1 fruit fly cellular context compared by ENCODE assay signal in the genomic region with DNA sequence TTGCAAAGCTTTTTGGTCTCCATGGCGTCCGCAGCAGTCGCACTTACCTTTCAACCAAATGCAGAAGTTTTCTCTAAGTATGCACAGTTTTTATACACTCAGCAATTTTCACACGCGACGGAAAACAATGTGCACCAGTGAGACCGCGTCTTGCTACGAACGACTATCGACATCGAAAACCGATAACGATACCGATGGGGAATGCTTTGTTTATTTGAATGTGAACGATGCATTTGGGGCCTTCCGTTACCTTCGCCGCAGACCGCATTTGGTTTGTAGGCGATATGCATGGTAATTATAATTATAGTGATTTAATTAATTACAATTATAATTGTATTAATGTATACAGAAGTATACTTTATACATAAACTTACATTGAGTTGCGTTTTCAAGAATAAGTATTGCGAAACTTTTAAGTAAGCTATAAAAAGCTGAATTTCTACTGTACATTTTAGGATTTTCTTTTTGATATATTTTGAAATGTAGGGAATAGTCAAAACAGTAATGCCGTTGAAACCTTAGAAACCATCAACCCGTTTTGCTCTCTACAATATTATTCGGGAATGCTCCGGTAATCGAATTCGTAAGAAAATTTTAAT.
TF ChIP-seq lines count a peak whose summit lies in the region.

A gene (minus strand): TSS at position 161 of the 599 bp plus-strand sequence.
A gene (minus strand): TSS at position 161 of the 599 bp plus-strand sequence.

TF ChIP-seq in whole organism, embryonic, 481 proteins besides CTCF, POLR2A, EP300 and RAD21 (continued from another document):
- TF ChIP-seq Eip74EF (GFP tag; optimal IDR thresholded peaks at IDR 0.05; lab: Kevin White, UChicago): peak in 1 of 2 experiments; percentile 29
- TF ChIP-seq CG1024 (GFP tag; IDR thresholded peaks at IDR 0.05; lab: Robert Waterston, UW): peak; percentile 81
- no peak for TF ChIP-seq pan (optimal IDR thresholded peaks at IDR 0.05; lab: Kevin White, UChicago)
- TF ChIP-seq pan (GFP tag; optimal IDR thresholded peaks at IDR 0.05 in 1 of 2, IDR thresholded peaks at IDR 0.05 in 1 of 2): peak in 1 of 2 experiments; percentile 33
- TF ChIP-seq CG14441 (GFP tag; IDR thresholded peaks at IDR 0.05; lab: Robert Waterston, UW): 0 out of 2 replicates have a peak, but pooled peaks have one; percentile 5
- peak; percentile 38 for TF ChIP-seq sd (tag; optimal IDR thresholded peaks at IDR 0.05; lab: Kevin White, UChicago)
- peak; percentile 4 for TF ChIP-seq dmrt99B (tag; optimal IDR thresholded peaks at IDR 0.05; lab: Kevin White, UChicago)
- no peak for TF ChIP-seq CG5953 (GFP tag; IDR thresholded peaks at IDR 0.05; lab: Robert Waterston, UW)
- TF ChIP-seq CG10267 (tag; optimal IDR thresholded peaks at IDR 0.05; lab: Kevin White, UChicago): peak; percentile 6
- peak; percentile 63 for TF ChIP-seq BEAF-32 (GFP tag; optimal IDR thresholded peaks at IDR 0.05; lab: Kevin White, UChicago)
- TF ChIP-seq Abd-B (GFP tag; optimal IDR thresholded peaks at IDR 0.05; lab: Kevin White, UChicago): peak; percentile 37
- TF ChIP-seq CG4617 (GFP tag; optimal IDR thresholded peaks at IDR 0.05; lab: Kevin White, UChicago; ENCODE audit: borderline replicate concordance): peak; percentile 40
- no peak for TF ChIP-seq ab (GFP tag; optimal IDR thresholded peaks at IDR 0.05; lab: Kevin White, UChicago)
- peak; percentile 36 for TF ChIP-seq CG18599 (GFP tag; optimal IDR thresholded peaks at IDR 0.05; lab: Kevin White, UChicago)
- TF ChIP-seq pzg (GFP tag; optimal IDR thresholded peaks at IDR 0.05; lab: Kevin White, UChicago): peak; percentile 63
- no peak for TF ChIP-seq tap (tag; optimal IDR thresholded peaks at IDR 0.05; lab: Kevin White, UChicago)
- TF ChIP-seq slbo (GFP tag; IDR thresholded peaks at IDR 0.05; lab: Robert Waterston, UW): 0 out of 2 replicates have a peak, but pooled peaks have one; percentile 36
- TF ChIP-seq CG3995 (GFP tag; optimal IDR thresholded peaks at IDR 0.05; lab: Kevin White, UChicago): peak; percentile 54
- peak; percentile 64 for TF ChIP-seq Jarid2 (GFP tag; optimal IDR thresholded peaks at IDR 0.05; lab: Kevin White, UChicago)
- TF ChIP-seq CG17359 (tag; optimal IDR thresholded peaks at IDR 0.05; lab: Kevin White, UChicago): no peak
- no peak for TF ChIP-seq CG8765 (GFP tag; IDR thresholded peaks at IDR 0.05; lab: Robert Waterston, UW)
- peak; percentile 3 for TF ChIP-seq CG17829 (tag; optimal IDR thresholded peaks at IDR 0.05; lab: Kevin White, UChicago)
- peak; percentile 15 for TF ChIP-seq CG31365 (tag; optimal IDR thresholded peaks at IDR 0.05; lab: Kevin White, UChicago)
- TF ChIP-seq CG15514 (GFP tag; optimal IDR thresholded peaks at IDR 0.05; lab: Kevin White, UChicago): peak; percentile 50
- no peak for TF ChIP-seq zfh2 (GFP tag; optimal IDR thresholded peaks at IDR 0.05; lab: Kevin White, UChicago)
- TF ChIP-seq CG9215 (GFP tag; IDR thresholded peaks at IDR 0.05; lab: Robert Waterston, UW): no peak
- peak; percentile 68; the same call in 1 of the 3 replicates for TF ChIP-seq CG34422 (GFP tag; IDR thresholded peaks at IDR 0.05; lab: Robert Waterston, UW)
- TF ChIP-seq bcd (GFP tag; optimal IDR thresholded peaks at IDR 0.05; lab: Kevin White, UChicago): no peak
- peak; percentile 7 for TF ChIP-seq BtbVII (GFP tag; optimal IDR thresholded peaks at IDR 0.05; lab: Kevin White, UChicago)
- TF ChIP-seq CG16813 (GFP tag; IDR thresholded peaks at IDR 0.05; lab: Robert Waterston, UW; ENCODE audit: partially characterized antibody): peak; percentile 57; the same call in 2 of the 3 replicates
- no peak for TF ChIP-seq Bteb2 (GFP tag; optimal IDR thresholded peaks at IDR 0.05; lab: Kevin White, UChicago)
- TF ChIP-seq CG17568 (GFP tag; optimal IDR thresholded peaks at IDR 0.05; lab: Kevin White, UChicago): peak; percentile 19
- peak; percentile 0 for TF ChIP-seq az2 (GFP tag; optimal IDR thresholded peaks at IDR 0.05; lab: Kevin White, UChicago)
- 0 out of 2 replicates have a peak, but pooled peaks have one; percentile 16 for TF ChIP-seq CG3847 (GFP tag; IDR thresholded peaks at IDR 0.05; lab: Robert Waterston, UW)
- peak; percentile 95 for TF ChIP-seq CG30020 (tag; optimal IDR thresholded peaks at IDR 0.05; lab: Kevin White, UChicago)
- TF ChIP-seq CG11456 (GFP tag; IDR thresholded peaks at IDR 0.05; lab: Robert Waterston, UW): peak; percentile 34; the same call in 1 of the 3 replicates
- peak; percentile 33 for TF ChIP-seq phol (tag; optimal IDR thresholded peaks at IDR 0.05; lab: Kevin White, UChicago)
- TF ChIP-seq sug (tag; optimal IDR thresholded peaks at IDR 0.05; lab: Kevin White, UChicago): peak; percentile 20
- TF ChIP-seq Scr (GFP tag; IDR thresholded peaks at IDR 0.05; lab: Robert Waterston, UW; ENCODE audit: partially characterized antibody): peak; percentile 60
- no peak for TF ChIP-seq grau (tag; optimal IDR thresholded peaks at IDR 0.05; lab: Kevin White, UChicago)
- no peak for TF ChIP-seq CG3407 (GFP tag; optimal IDR thresholded peaks at IDR 0.05; lab: Kevin White, UChicago)
- TF ChIP-seq Elba2 (GFP tag; optimal IDR thresholded peaks at IDR 0.05; lab: Kevin White, UChicago): peak; percentile 74
- TF ChIP-seq mirr (GFP tag; optimal IDR thresholded peaks at IDR 0.05; lab: Kevin White, UChicago): peak; percentile 17
- TF ChIP-seq amos (GFP tag; IDR thresholded peaks at IDR 0.05; lab: Robert Waterston, UW; ENCODE audit: partially characterized antibody): peak; percentile 69
- peak; percentile 0 for TF ChIP-seq D19A (tag; optimal IDR thresholded peaks at IDR 0.05; lab: Kevin White, UChicago)
- TF ChIP-seq CG9727 (GFP tag; optimal IDR thresholded peaks at IDR 0.05; lab: Kevin White, UChicago): no peak
- no peak for TF ChIP-seq tll (GFP tag; optimal IDR thresholded peaks at IDR 0.05; lab: Kevin White, UChicago)
- TF ChIP-seq ato (GFP tag; IDR thresholded peaks at IDR 0.05; lab: Robert Waterston, UW; ENCODE audit: partially characterized antibody): peak; percentile 71
- peak; percentile 31 for TF ChIP-seq scrt (GFP tag; optimal IDR thresholded peaks at IDR 0.05; lab: Kevin White, UChicago)
- TF ChIP-seq ttk (GFP tag; IDR thresholded peaks at IDR 0.05; lab: Robert Waterston, UW): no peak
- peak; percentile 62 for TF ChIP-seq CG12155 (GFP tag; optimal IDR thresholded peaks at IDR 0.05; lab: Kevin White, UChicago)
- no peak for TF ChIP-seq Xrp1 (GFP tag; IDR thresholded peaks at IDR 0.05; lab: Robert Waterston, UW)
- TF ChIP-seq tna (GFP tag; IDR thresholded peaks at IDR 0.05; lab: Robert Waterston, UW; ENCODE audit: partially characterized antibody): peak; percentile 54
- no peak for TF ChIP-seq kay (GFP tag; optimal IDR thresholded peaks at IDR 0.05; lab: Kevin White, UChicago)
- TF ChIP-seq dysf (GFP tag; IDR thresholded peaks at IDR 0.05; lab: Robert Waterston, UW): peak; percentile 32; the same call in 1 of the 3 replicates
- peak; percentile 35 for TF ChIP-seq nom (GFP tag; optimal IDR thresholded peaks at IDR 0.05; lab: Kevin White, UChicago)
- peak; percentile 13 for TF ChIP-seq ac (GFP tag; optimal IDR thresholded peaks at IDR 0.05; lab: Kevin White, UChicago)
- TF ChIP-seq MESR4 (GFP tag; optimal IDR thresholded peaks at IDR 0.05; lab: Kevin White, UChicago): peak; percentile 97
- no peak for TF ChIP-seq CG4328 (GFP tag; optimal IDR thresholded peaks at IDR 0.05; lab: Kevin White, UChicago)
- peak; percentile 43 for TF ChIP-seq E2f2 (GFP tag; IDR thresholded peaks at IDR 0.05; lab: Robert Waterston, UW)
- no peak for TF ChIP-seq gcm2 (GFP tag; optimal IDR thresholded peaks at IDR 0.05; lab: Kevin White, UChicago)
